Fruit fly (Drosophila melanogaster): ENCODE measurements around the gene CG2186.

DNA sequence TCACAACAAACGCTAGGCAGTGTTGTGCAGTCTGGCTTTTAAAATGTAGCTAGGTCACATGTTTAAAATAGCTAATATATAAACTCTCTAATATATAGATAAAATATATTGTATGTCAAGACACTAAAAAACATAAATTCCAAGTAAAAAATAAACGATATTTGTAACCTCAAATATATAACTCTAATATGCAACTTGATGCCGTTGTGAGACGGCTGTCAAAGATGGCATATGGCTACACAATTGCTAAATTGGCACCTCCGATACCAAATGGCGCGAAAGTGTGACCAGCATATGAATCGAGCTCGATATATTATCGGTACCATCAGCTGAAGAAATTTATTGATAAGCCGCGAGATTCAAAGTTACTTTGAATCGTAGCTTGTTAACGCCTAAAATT is 41.8 kb downstream of the CG2186 start, which contains the start of gene CG1582:
- TF ChIP-seq CG11902 (GFP tag; optimal IDR thresholded peaks at IDR 0.05): no peak
- TF ChIP-seq Ets96B (tag; optimal IDR thresholded peaks at IDR 0.05): no peak
- no peak for TF ChIP-seq CG10669 (GFP tag; optimal IDR thresholded peaks at IDR 0.05)
- TF ChIP-seq CG7368 (GFP tag; optimal IDR thresholded peaks at IDR 0.05): no peak
- no peak for TF ChIP-seq CG6808 (GFP tag; optimal IDR thresholded peaks at IDR 0.05)
- TF ChIP-seq CG8632 (GFP tag; optimal IDR thresholded peaks at IDR 0.05): no peak
- TF ChIP-seq cyc (GFP tag; optimal IDR thresholded peaks at IDR 0.05): no peak
- TF ChIP-seq CG15336 (GFP tag; IDR thresholded peaks at IDR 0.05): no peak
- no peak for TF ChIP-seq CG11762 (GFP tag; optimal IDR thresholded peaks at IDR 0.05; ENCODE audit: insufficient read depth)
- no peak for TF ChIP-seq CG3919 (GFP tag; optimal IDR thresholded peaks at IDR 0.05)
- TF ChIP-seq CG4318 (GFP tag; optimal IDR thresholded peaks at IDR 0.05): no peak
- no peak for TF ChIP-seq Lpt (GFP tag; optimal IDR thresholded peaks at IDR 0.05)

All from whole organism, prepupa.